Worm (Caenorhabditis elegans): ENCODE results near the gene F28F9.3.

ce11 chrIV:3781539-3781938, 45.2 kb upstream of the F28F9.3 start:
- TF ChIP-seq scrt-1 (GFP tag; IDR thresholded peaks at IDR 0.05) (no peak), flt-1 (GFP tag; IDR thresholded peaks at IDR 0.05) (no peak), tra-4 (tag; optimal IDR thresholded peaks at IDR 0.05) (no peak), tbx-37 (GFP tag; conservative IDR thresholded peaks at IDR 0.05) (no peak), hmbx-1 (tag; optimal IDR thresholded peaks at IDR 0.05) (no peak)
